Worm (Caenorhabditis elegans) whole organism, mixed stage, embryonic: ENCODE results near the gene Y110A2AL.1.

ENCODE experiments used
- blmp-1 ChIP-seq: fragments of 150-350 bp; optimal IDR thresholded peaks from 2 replicates; lab custom pipeline; 2014; ENCODE audit warnings: missing biosample characterization, missing genetic modification characterization
- elt-1 ChIP-seq: sonication (generic microtip); optimal IDR thresholded peaks from 2 replicates; lab custom pipeline; 2017; ENCODE audit warnings: missing genetic modification characterization, mild to moderate bottlenecking, missing compliant biosample characterization, antibody characterized with exemption, moderate library complexity, borderline replicate concordance; ENCODE audit not compliant: insufficient read depth
- lin-13 ChIP-seq: fragments of 150-350 bp; optimal IDR thresholded peaks from 2 replicates; lab custom pipeline; 2014; ENCODE audit warnings: missing biosample characterization, missing genetic modification characterization
- lsy-2 ChIP-seq: fragments of 150-350 bp; optimal IDR thresholded peaks from 2 replicates; lab custom pipeline; 2014; ENCODE audit warnings: missing biosample characterization, missing genetic modification characterization
- mab-5 ChIP-seq: fragments of 150-350 bp; optimal IDR thresholded peaks from 2 replicates; lab custom pipeline; 2014; ENCODE audit warnings: missing biosample characterization, missing genetic modification characterization
- mep-1 ChIP-seq: fragments of 150-350 bp; optimal IDR thresholded peaks from 2 replicates; lab custom pipeline; 2017; ENCODE audit warnings: missing biosample characterization, missing genetic modification reagents, missing genetic modification characterization, inconsistent platforms
- nhr-28 ChIP-seq: fragments of 150-350 bp; optimal IDR thresholded peaks from 2 replicates; lab custom pipeline; 2014; ENCODE audit warnings: missing biosample characterization, missing genetic modification characterization
- nhr-76 ChIP-seq: sonication (generic microtip); optimal IDR thresholded peaks from 2 replicates; lab custom pipeline; 2017; ENCODE audit warnings: missing biosample characterization, missing genetic modification characterization
- snpc-4 ChIP-seq: fragments of 150-350 bp; optimal IDR thresholded peaks from 2 replicates; lab custom pipeline; 2014; ENCODE audit warnings: missing biosample characterization, missing genetic modification characterization
- unc-39 ChIP-seq: fragments of 150-350 bp; optimal IDR thresholded peaks from 2 replicates; lab custom pipeline; 2014; ENCODE audit warnings: missing biosample characterization, missing genetic modification characterization
- unc-62 ChIP-seq: fragments of 150-350 bp; optimal IDR thresholded peaks from 2 replicates; lab custom pipeline; 2014; ENCODE audit warnings: missing biosample characterization, missing genetic modification reagents, missing genetic modification characterization
- ztf-11 ChIP-seq: fragments of 150-350 bp; optimal IDR thresholded peaks from 2 replicates; lab custom pipeline; 2014; ENCODE audit warnings: missing biosample characterization, missing genetic modification characterization

ce11 chrII:2826073-2826472, 48.8 kb upstream of the Y110A2AL.1 start, which contains the start of gene K12H6.5:
- no peak for TF ChIP-seq unc-62 (GFP tag; lab: Kevin White, UChicago)
- TF ChIP-seq nhr-76 = no peak
- no peak for TF ChIP-seq nhr-28 (tag; lab: Kevin White, UChicago)
- no peak for TF ChIP-seq ztf-11 (tag; lab: Kevin White, UChicago)
- TF ChIP-seq mep-1 (tag; lab: Kevin White, UChicago) = no peak
- no peak for TF ChIP-seq snpc-4 (tag; lab: Kevin White, UChicago)
- TF ChIP-seq lin-13 (tag; lab: Kevin White, UChicago) = no peak
- no peak for TF ChIP-seq blmp-1
- no peak for TF ChIP-seq unc-39
- no peak for TF ChIP-seq lsy-2 (tag; lab: Kevin White, UChicago)
- no peak for TF ChIP-seq mab-5
- no peak for TF ChIP-seq elt-1 (tag; lab: Kevin White, UChicago)
